Fruit fly (Drosophila melanogaster) whole organism, embryonic: ENCODE data around the gene w-cup.

Experiments used
- Asciz ChIP-seq: fragments of 200-800 bp; sonication (Bioruptor generic); optimal IDR thresholded peaks from 2 replicates; lab custom pipeline; 2017; ENCODE audit warnings: missing biosample characterization, mild to moderate bottlenecking, missing genetic modification characterization, missing genetic modification reagents
- Awh ChIP-seq: fragments of 200-800 bp; sonication (Bioruptor generic); IDR thresholded peaks from 2 replicates; pipeline ENCODE4, ENCODE4 v1.3.6; 2022; ENCODE audit warnings: missing biosample characterization, missing genetic modification characterization
- B-H1 ChIP-seq: fragments of 200-800 bp; sonication (Bioruptor generic); IDR thresholded peaks from 3 replicates; pipeline ENCODE4 v1.3.6; 2022; ENCODE audit warnings: missing biosample characterization, missing genetic modification characterization
- BEAF-32 ChIP-seq: fragments of 200-800 bp; sonication (Bioruptor generic); optimal IDR thresholded peaks from 3 replicates; lab custom pipeline; 2017; ENCODE audit warnings: missing biosample characterization, missing genetic modification characterization, mild to moderate bottlenecking, moderate library complexity, missing genetic modification reagents
- CG10321 ChIP-seq: fragments of 200-800 bp; sonication (Bioruptor generic); IDR thresholded peaks from 2 replicates; pipeline ENCODE4 v1.3.6; 2022; ENCODE audit warnings: missing biosample characterization, missing genetic modification characterization
- CG12659 ChIP-seq: fragments of 200-800 bp; sonication (Bioruptor generic); optimal IDR thresholded peaks from 3 replicates; lab custom pipeline; 2017; ENCODE audit warnings: mild to moderate bottlenecking, missing biosample characterization, missing genetic modification reagents, missing genetic modification characterization
- CG13894 ChIP-seq: fragments of 200-800 bp; sonication (Bioruptor generic); optimal IDR thresholded peaks from 3 replicates; lab custom pipeline; 2018; ENCODE audit warnings: missing biosample characterization, mild to moderate bottlenecking, missing genetic modification characterization, moderate library complexity
- CG14014 ChIP-seq: fragments of 200-800 bp; sonication (Bioruptor generic); IDR thresholded peaks from 2 replicates; pipeline ENCODE4 v1.3.6; 2022; ENCODE audit warnings: missing biosample characterization, missing genetic modification characterization
- CG14667 ChIP-seq: fragments of 200-800 bp; sonication (Bioruptor generic); IDR thresholded peaks from 2 replicates; pipeline ENCODE4 v1.3.6; 2022; ENCODE audit warnings: missing biosample characterization, missing genetic modification characterization
- CG14965 ChIP-seq: fragments of 200-800 bp; sonication (Bioruptor generic); optimal IDR thresholded peaks from 2 replicates; lab custom pipeline; 2016; ENCODE audit warnings: missing biosample characterization, missing genetic modification characterization, borderline replicate concordance
- CG1603 ChIP-seq: fragments of 200-800 bp; sonication (Bioruptor generic); optimal IDR thresholded peaks from 2 replicates; lab custom pipeline; 2019; ENCODE audit warnings: missing biosample characterization, mild to moderate bottlenecking, missing genetic modification characterization, moderate library complexity
- CG2116 ChIP-seq: fragments of 200-800 bp; sonication (Bioruptor generic); optimal IDR thresholded peaks from 3 replicates; lab custom pipeline; 2018; ENCODE audit warnings: missing biosample characterization, mild to moderate bottlenecking, missing genetic modification characterization
- CG2712 ChIP-seq: fragments of 200-800 bp; optimal IDR thresholded peaks from 3 replicates; lab custom pipeline; 2019; ENCODE audit warnings: missing biosample characterization, mild to moderate bottlenecking, missing genetic modification characterization, moderate library complexity
- CG2889 ChIP-seq: fragments of 200-800 bp; sonication (Bioruptor generic); IDR thresholded peaks from 3 replicates; pipeline ENCODE4 v1.3.6; 2022; ENCODE audit warnings: missing biosample characterization, missing genetic modification characterization
- CG30431 ChIP-seq: fragments of 200-800 bp; sonication (Bioruptor generic); optimal IDR thresholded peaks from 2 replicates; lab custom pipeline; 2017; ENCODE audit warnings: missing biosample characterization, missing genetic modification characterization
- CG4404 ChIP-seq: fragments of 200-800 bp; sonication (Bioruptor generic); IDR thresholded peaks from 2 replicates; pipeline ENCODE4 v1.3.6; 2022; ENCODE audit warnings: missing biosample characterization, missing genetic modification characterization
- CG9437 ChIP-seq: fragments of 200-800 bp; sonication (Bioruptor generic); optimal IDR thresholded peaks from 2 replicates; lab custom pipeline; 2018; ENCODE audit warnings: missing biosample characterization, mild to moderate bottlenecking, missing genetic modification characterization
- CoRest ChIP-seq: fragments of 200-800 bp; sonication (Bioruptor generic); optimal IDR thresholded peaks from 3 replicates; lab custom pipeline; 2018; ENCODE audit warnings: missing biosample characterization, mild to moderate bottlenecking, missing genetic modification characterization, moderate library complexity
- D19B ChIP-seq: fragments of 200-800 bp; sonication (Bioruptor generic); optimal IDR thresholded peaks from 2 replicates; lab custom pipeline; 2017; ENCODE audit warnings: missing biosample characterization, mild to moderate bottlenecking, missing genetic modification characterization
- Dll ChIP-seq: fragments of 200-800 bp; sonication (Bioruptor generic); IDR thresholded peaks from 4 replicates; pipeline ENCODE4 v1.3.6; 2022; ENCODE audit warnings: missing biosample characterization, missing genetic modification characterization; ENCODE audit not compliant: partially characterized antibody
- Fer2 ChIP-seq: fragments of 200-800 bp; sonication (Bioruptor generic); optimal IDR thresholded peaks from 2 replicates; lab custom pipeline; 2018; ENCODE audit warnings: missing biosample characterization, mild to moderate bottlenecking, missing genetic modification characterization, moderate library complexity
- GATAe ChIP-seq: fragments of 200-800 bp; sonication (Bioruptor generic); conservative IDR thresholded peaks from 2 replicates; pipeline ENCODE4 v1.3.6; 2022; ENCODE audit warnings: missing biosample characterization, missing genetic modification characterization
- HLH3B ChIP-seq: fragments of 200-800 bp; sonication (Bioruptor generic); IDR thresholded peaks from 2 replicates; pipeline ENCODE4 v1.3.6; 2022; ENCODE audit warnings: missing biosample characterization, missing genetic modification characterization
- HLH54F ChIP-seq: fragments of 200-800 bp; sonication (Bioruptor generic); optimal IDR thresholded peaks from 3 replicates; lab custom pipeline; 2016; ENCODE audit warnings: missing biosample characterization, missing genetic modification characterization
- Hey ChIP-seq: fragments of 200-800 bp; sonication (Bioruptor generic); optimal IDR thresholded peaks from 3 replicates; lab custom pipeline; 2018; ENCODE audit warnings: missing biosample characterization, mild to moderate bottlenecking, missing genetic modification characterization
- Hsf ChIP-seq: fragments of 200-800 bp; sonication (Bioruptor generic); optimal IDR thresholded peaks from 3 replicates; lab custom pipeline; 2016; ENCODE audit warnings: missing biosample characterization, missing genetic modification characterization
- Mad ChIP-seq: fragments of 200-800 bp; sonication (Bioruptor generic); optimal IDR thresholded peaks from 2 replicates; lab custom pipeline; 2016; ENCODE audit warnings: missing biosample characterization, missing genetic modification characterization
- Nf-YC ChIP-seq: fragments of 200-800 bp; optimal IDR thresholded peaks from 3 replicates; lab custom pipeline; 2019; ENCODE audit warnings: missing biosample characterization, mild to moderate bottlenecking, missing genetic modification characterization, moderate library complexity
- PHDP ChIP-seq: fragments of 200-800 bp; sonication (Bioruptor generic); optimal IDR thresholded peaks from 3 replicates; lab custom pipeline; 2018; ENCODE audit warnings: missing biosample characterization, mild to moderate bottlenecking, missing genetic modification characterization, moderate library complexity
- Sox100B ChIP-seq: fragments of 200-800 bp; sonication (Bioruptor generic); optimal IDR thresholded peaks from 3 replicates; lab custom pipeline; 2018; ENCODE audit warnings: missing biosample characterization, mild to moderate bottlenecking, missing genetic modification characterization
- Spps ChIP-seq: fragments of 200-800 bp; sonication (Bioruptor generic); optimal IDR thresholded peaks from 2 replicates; lab custom pipeline; 2018; ENCODE audit warnings: missing biosample characterization, mild to moderate bottlenecking, missing genetic modification characterization
- bowl ChIP-seq: fragments of 200-800 bp; sonication (Bioruptor generic); IDR thresholded peaks from 2 replicates; pipeline ENCODE4 v1.3.6; 2022; ENCODE audit warnings: missing biosample characterization, missing genetic modification characterization
- cad ChIP-seq: fragments of >200 bp; optimal IDR thresholded peaks from 2 replicates; lab custom pipeline; 2017; ENCODE audit warnings: missing biosample characterization, missing genetic modification characterization
- chinmo ChIP-seq: fragments of 200-800 bp; sonication (Bioruptor generic); IDR thresholded peaks from 4 replicates; pipeline ENCODE4 v1.3.6; 2022; ENCODE audit warnings: missing biosample characterization, missing genetic modification characterization; ENCODE audit not compliant: partially characterized antibody
- chm ChIP-seq: fragments of 200-800 bp; sonication (Bioruptor generic); IDR thresholded peaks from 2 replicates; pipeline ENCODE4 v1.3.6; 2022; ENCODE audit warnings: missing biosample characterization, missing genetic modification characterization
- da ChIP-seq: fragments of 200-800 bp; sonication (Bioruptor generic); optimal IDR thresholded peaks from 2 replicates; lab custom pipeline; 2016; ENCODE audit warnings: missing biosample characterization, missing genetic modification characterization
- exex ChIP-seq: fragments of 200-800 bp; sonication (Bioruptor generic); optimal IDR thresholded peaks from 4 replicates; lab custom pipeline; 2018; ENCODE audit warnings: missing biosample characterization, mild to moderate bottlenecking, missing genetic modification characterization, moderate library complexity
- knrl ChIP-seq: fragments of 200-800 bp; sonication (Bioruptor generic); IDR thresholded peaks from 3 replicates; pipeline ENCODE4 v1.3.6; 2022; ENCODE audit warnings: missing biosample characterization, missing genetic modification characterization; ENCODE audit not compliant: partially characterized antibody
- mam ChIP-seq: fragments of 200-800 bp; sonication (Bioruptor generic); optimal IDR thresholded peaks from 3 replicates; lab custom pipeline; 2016; ENCODE audit warnings: missing biosample characterization, missing genetic modification characterization
- nerfin-1 ChIP-seq: fragments of 200-800 bp; sonication (Bioruptor generic); optimal IDR thresholded peaks from 3 replicates; lab custom pipeline; 2019; ENCODE audit warnings: missing biosample characterization, mild to moderate bottlenecking, missing genetic modification characterization, moderate library complexity
- pb ChIP-seq: fragments of 200-800 bp; sonication (Bioruptor generic); optimal IDR thresholded peaks from 3 replicates; lab custom pipeline; 2016; ENCODE audit warnings: missing biosample characterization, missing genetic modification characterization
- pros ChIP-seq: fragments of 200-800 bp; sonication (Bioruptor generic); optimal IDR thresholded peaks from 3 replicates; lab custom pipeline; 2019; ENCODE audit warnings: missing biosample characterization, mild to moderate bottlenecking, missing genetic modification characterization, moderate library complexity
- scrt ChIP-seq: fragments of 200-800 bp; sonication (Bioruptor generic); optimal IDR thresholded peaks from 2 replicates; lab custom pipeline; 2018; ENCODE audit warnings: missing biosample characterization, mild to moderate bottlenecking, missing genetic modification characterization, moderate library complexity
- sisA ChIP-seq: fragments of 200-800 bp; sonication (Bioruptor generic); IDR thresholded peaks from 2 replicates; pipeline ENCODE4 v1.3.6; 2022; ENCODE audit warnings: missing biosample characterization, missing genetic modification characterization
- tll ChIP-seq, 2 experiments: fragments of 200-800 bp in 1 of 2; fragments of >200 bp in 1 of 2; sonication (Bioruptor generic) in 1 of 2; optimal IDR thresholded peaks; 2 replicates each; lab custom pipeline; 2017 to 2019; ENCODE audit warnings: missing biosample characterization in 2 of 2, missing genetic modification characterization in 2 of 2, mild to moderate bottlenecking in 1 of 2, moderate library complexity in 1 of 2
- ttk ChIP-seq: fragments of 200-800 bp; sonication (Bioruptor generic); IDR thresholded peaks from 2 replicates; pipeline ENCODE4 v2.1.2; 2022; ENCODE audit warnings: missing biosample characterization, missing genetic modification characterization
- unc-4 ChIP-seq: fragments of 200-800 bp; sonication (Bioruptor generic); IDR thresholded peaks from 2 replicates; pipeline ENCODE4 v1.3.6; 2022; ENCODE audit warnings: missing biosample characterization, missing genetic modification characterization; ENCODE audit not compliant: partially characterized antibody
- z ChIP-seq: fragments of 200-800 bp; sonication (Bioruptor generic); IDR thresholded peaks from 3 replicates; pipeline ENCODE4 v1.3.6; 2022; ENCODE audit warnings: missing biosample characterization, missing genetic modification characterization
- zen ChIP-seq: fragments of 200-800 bp; sonication (Bioruptor generic); optimal IDR thresholded peaks from 3 replicates; lab custom pipeline; 2018; ENCODE audit warnings: missing biosample characterization, mild to moderate bottlenecking, missing genetic modification characterization, moderate library complexity

w-cup gene

dm6 chr2L:10526953-10527584 is 50.5 kb downstream of the w-cup start, which contains the start of gene Lip4 (continued):
- TF ChIP-seq PHDP: peak; percentile 82
- peak; percentile 82 for TF ChIP-seq CG14014
- peak; percentile 74 for TF ChIP-seq ttk (GFP tag; lab: Robert Waterston, UW)
- TF ChIP-seq sisA (GFP tag; lab: Robert Waterston, UW): no peak
- TF ChIP-seq chm (GFP tag; lab: Robert Waterston, UW): no peak
- peak; percentile 41 for TF ChIP-seq HLH54F (GFP tag; lab: Kevin White, UChicago)
- TF ChIP-seq chinmo (GFP tag; lab: Robert Waterston, UW): peak; percentile 76; the same call in 2 of the 4 replicates
- TF ChIP-seq z: no peak
- TF ChIP-seq Nf-YC (tag; lab: Kevin White, UChicago): peak; percentile 57
- no peak; the same call in 1 of the 2 replicates for TF ChIP-seq CG14667
- TF ChIP-seq nerfin-1 (tag; lab: Kevin White, UChicago): peak; percentile 55
- TF ChIP-seq scrt: peak; percentile 47
- TF ChIP-seq bowl (GFP tag; lab: Robert Waterston, UW): 0 out of 2 replicates have a peak, but pooled peaks have one; percentile 7
- TF ChIP-seq GATAe: no peak
- no peak for TF ChIP-seq knrl (GFP tag; lab: Robert Waterston, UW)
- peak; percentile 83 for TF ChIP-seq CG2712 (tag; lab: Kevin White, UChicago)
- peak; percentile 77 for TF ChIP-seq Awh
- TF ChIP-seq B-H1 (GFP tag; lab: Robert Waterston, UW): peak; percentile 64
- no peak for TF ChIP-seq BEAF-32
- TF ChIP-seq Asciz (GFP tag; lab: Kevin White, UChicago): peak; percentile 67
- TF ChIP-seq cad: no peak
- peak; percentile 82 for TF ChIP-seq CG1603 (tag; lab: Kevin White, UChicago)
- peak; percentile 38 for TF ChIP-seq Fer2 (tag; lab: Kevin White, UChicago)
- TF ChIP-seq pb (GFP tag; lab: Kevin White, UChicago): no peak
- peak; percentile 49 for TF ChIP-seq D19B (GFP tag; lab: Kevin White, UChicago)
- peak; percentile 83 for TF ChIP-seq HLH3B (GFP tag; lab: Robert Waterston, UW)
- peak; percentile 87 for TF ChIP-seq CoRest (tag; lab: Kevin White, UChicago)
- no peak for TF ChIP-seq Hey (tag; lab: Kevin White, UChicago)
- no peak for TF ChIP-seq da (GFP tag; lab: Kevin White, UChicago)
- TF ChIP-seq Sox100B: peak; percentile 73
- TF ChIP-seq CG13894 (tag; lab: Kevin White, UChicago): no peak
- peak; percentile 72 for TF ChIP-seq CG4404
- TF ChIP-seq CG2116 (GFP tag; lab: Kevin White, UChicago): peak; percentile 33
- TF ChIP-seq CG12659 (GFP tag; lab: Kevin White, UChicago): peak; percentile 82
- TF ChIP-seq CG10321 (GFP tag; lab: Robert Waterston, UW): peak; percentile 44; the same call in 1 of the 2 replicates
- TF ChIP-seq Hsf (GFP tag; lab: Kevin White, UChicago): peak; percentile 70
- no peak for TF ChIP-seq CG14965
- TF ChIP-seq mam (GFP tag; lab: Kevin White, UChicago): peak; percentile 25
- 0 out of 3 replicates have a peak, but pooled peaks have one; percentile 10 for TF ChIP-seq CG2889 (GFP tag; lab: Robert Waterston, UW)
- peak; percentile 3 for TF ChIP-seq CG30431 (GFP tag; lab: Kevin White, UChicago)
- TF ChIP-seq tll (GFP tag; optimal IDR thresholded peaks at IDR 0.05; lab: Kevin White, UChicago): no peak
- no peak for TF ChIP-seq unc-4 (GFP tag; lab: Robert Waterston, UW)
- peak; percentile 31 for TF ChIP-seq Mad (GFP tag; lab: Kevin White, UChicago)
- peak; percentile 69 for TF ChIP-seq CG9437 (GFP tag; lab: Kevin White, UChicago)
- no peak for TF ChIP-seq pros (GFP tag; lab: Kevin White, UChicago)
- TF ChIP-seq zen (tag; lab: Kevin White, UChicago): peak; percentile 84
- no peak for TF ChIP-seq Dll (GFP tag; lab: Robert Waterston, UW)
- TF ChIP-seq exex (tag; lab: Kevin White, UChicago): no peak
- peak; percentile 17 for TF ChIP-seq Spps
